Fruit fly (Drosophila melanogaster) Kc167 (cell line): ENCODE data around the gene CG31157.

Experiments used
- Myc ChIP-seq: fragments of >200 bp; optimal IDR thresholded peaks from 2 replicates; lab custom pipeline; 2017; ENCODE audit warnings: missing external identifiers
- Sin3A ChIP-seq: fragments of >200 bp; optimal IDR thresholded peaks from 2 replicates; lab custom pipeline; 2018; ENCODE audit warnings: missing external identifiers
- h ChIP-seq: fragments of >200 bp; optimal IDR thresholded peaks from 3 replicates; lab custom pipeline; 2018; ENCODE audit warnings: missing external identifiers
- insv ChIP-seq: fragments of >200 bp; optimal IDR thresholded peaks from 3 replicates; lab custom pipeline; 2018; ENCODE audit warnings: missing external identifiers
- psq ChIP-seq: fragments of >200 bp; optimal IDR thresholded peaks from 2 replicates; lab custom pipeline; 2017; ENCODE audit warnings: missing external identifiers
- ttk ChIP-seq: sonication (Bioruptor generic); optimal IDR thresholded peaks from 2 replicates; lab custom pipeline; 2017; ENCODE audit warnings: missing external identifiers

CG31157 gene

DNA sequence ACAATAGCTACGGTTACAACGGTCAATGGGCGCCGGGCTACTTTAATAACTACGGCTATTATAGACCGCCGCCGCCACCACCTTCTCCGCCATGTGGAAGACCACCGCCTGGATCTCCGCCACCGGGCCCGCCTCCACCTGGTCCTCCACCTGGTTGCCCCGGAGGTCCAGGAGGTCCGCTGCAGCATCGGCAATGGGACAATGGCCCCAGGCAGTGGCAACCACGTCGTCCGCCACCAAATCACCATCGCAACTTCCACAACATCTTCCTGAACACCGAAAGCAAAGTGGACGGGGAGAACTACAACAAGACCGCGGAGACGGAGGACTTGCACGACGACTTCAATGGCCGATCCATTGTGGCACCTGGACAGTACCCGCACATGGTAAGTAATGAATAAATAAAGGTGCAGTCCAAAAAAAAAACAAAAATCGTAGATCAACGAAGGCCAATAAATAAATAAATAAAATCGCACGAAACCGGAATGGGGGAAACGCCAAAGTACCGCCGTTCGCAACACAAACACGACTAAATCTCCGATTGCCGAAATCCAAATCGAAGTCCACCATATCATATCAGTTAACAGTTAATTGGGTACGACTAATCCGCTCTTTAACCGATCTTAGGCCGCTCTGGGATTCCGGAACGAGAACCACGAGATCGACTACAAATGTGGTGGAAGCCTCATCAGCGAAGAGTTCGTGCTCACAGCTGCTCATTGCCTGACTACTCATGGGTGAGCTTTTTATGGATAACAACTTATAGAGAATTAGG is 5.1 kb upstream of the CG31157 start, which contains the start of gene snk:
TSS of gene snk (minus strand) at position 513 of the 775 bp plus-strand sequence.
- TF ChIP-seq ttk (lab: Kevin White, UChicago) = no peak
- TF ChIP-seq Sin3A = no peak
- no peak for TF ChIP-seq psq (lab: Kevin White, UChicago)
- TF ChIP-seq Myc (lab: Kevin White, UChicago) = no peak
- TF ChIP-seq insv (lab: Kevin White, UChicago) = no peak
- TF ChIP-seq h (lab: Kevin White, UChicago) = no peak

dm6 chr3R:13043857-13044256 is 3.7 kb upstream of the CG31157 start, which contains the start of gene CG45122:
CG45122 (plus strand) TSS chr3R:13044157.
- TF ChIP-seq insv (lab: Kevin White, UChicago) (no peak), ttk (lab: Kevin White, UChicago) (no peak), Myc (lab: Kevin White, UChicago) (no peak), psq (lab: Kevin White, UChicago) (no peak), h (lab: Kevin White, UChicago) (no peak), Sin3A (no peak)

- TF ChIP-seq Myc (lab: Kevin White, UChicago) = no peak
- no peak for TF ChIP-seq ttk (lab: Kevin White, UChicago)
- TF ChIP-seq h (lab: Kevin White, UChicago) = no peak
- TF ChIP-seq insv (lab: Kevin White, UChicago) = no peak
- TF ChIP-seq psq (lab: Kevin White, UChicago) = no peak
- TF ChIP-seq Sin3A = no peak
Measured at dm6 chr3R:13044459-13044858, 3.1 kb upstream of the CG31157 start, which contains the start of gene Hsc70-2. Hsc70-2 (plus strand) TSS chr3R:13044759.

- TF ChIP-seq h (lab: Kevin White, UChicago) = no peak
Measured at dm6 chr3R:13051298-13051723, 3.8 kb downstream of the CG31157 start, which contains the start of gene CG7966. CG7966 (minus strand) TSS chr3R:13051453.

- TF ChIP-seq ttk (lab: Kevin White, UChicago) (no peak), psq (lab: Kevin White, UChicago) (no peak), insv (lab: Kevin White, UChicago) (no peak), Myc (lab: Kevin White, UChicago) (no peak), Sin3A (no peak), h (lab: Kevin White, UChicago) (no peak)
Measured at dm6 chr3R:13051942-13052693, 4.6 kb downstream of the CG31157 start, which contains the start of gene pic. pic (plus strand) TSS chr3R:13052245.

- TF ChIP-seq psq (lab: Kevin White, UChicago) = no peak
- no peak for TF ChIP-seq Myc (lab: Kevin White, UChicago)
- TF ChIP-seq h (lab: Kevin White, UChicago) = no peak
- TF ChIP-seq insv (lab: Kevin White, UChicago) = no peak
- no peak for TF ChIP-seq ttk (lab: Kevin White, UChicago)
- no peak for TF ChIP-seq Sin3A
Measured at dm6 chr3R:13056553-13056952, 9.0 kb downstream of the CG31157 start.

dm6 chr3R:13057121-13057805 is 9.7 kb downstream of the CG31157 start, which contains the start of gene sim:
sim (plus strand) TSS chr3R:13057755.
- TF ChIP-seq ttk (lab: Kevin White, UChicago) (no peak), Sin3A (no peak), insv (lab: Kevin White, UChicago) (no peak), Myc (lab: Kevin White, UChicago) (no peak), psq (lab: Kevin White, UChicago) (no peak), h (lab: Kevin White, UChicago) (no peak)

- no peak for TF ChIP-seq Myc (lab: Kevin White, UChicago)
- no peak for TF ChIP-seq ttk (lab: Kevin White, UChicago)
- no peak for TF ChIP-seq Sin3A
- TF ChIP-seq h (lab: Kevin White, UChicago) = no peak
- TF ChIP-seq insv (lab: Kevin White, UChicago) = no peak
- no peak for TF ChIP-seq psq (lab: Kevin White, UChicago)
Measured at dm6 chr3R:13063746-13064592, 16.4 kb downstream of the CG31157 start.

DNA sequence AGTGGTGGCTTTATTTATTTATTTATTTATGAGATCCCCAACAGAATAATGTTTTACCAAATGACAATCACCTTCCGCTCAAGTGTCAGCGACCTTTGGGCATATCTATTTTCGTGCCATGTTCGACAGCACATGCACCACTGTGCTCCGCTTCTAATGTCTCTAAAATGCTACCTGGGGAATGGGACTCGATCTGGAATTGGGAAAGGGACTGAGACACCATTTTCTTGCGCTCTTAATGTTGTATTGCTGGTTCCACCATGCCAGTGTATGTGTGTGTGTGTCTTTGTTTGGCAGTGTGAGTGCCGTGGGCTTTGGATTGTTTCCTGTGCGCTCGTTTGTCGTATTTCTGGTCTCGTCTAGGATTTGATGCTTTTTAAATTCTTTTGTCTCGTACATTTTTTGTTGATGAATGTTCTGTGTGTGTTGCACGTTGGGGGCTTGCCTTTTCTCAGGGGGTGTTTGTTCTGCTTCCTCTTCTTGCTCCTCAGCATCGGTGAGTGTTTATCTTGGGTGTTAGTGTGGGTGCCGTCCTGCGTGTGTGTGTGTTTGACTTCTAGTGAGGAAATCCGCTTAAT is 17.7 kb downstream of the CG31157 start:
- TF ChIP-seq Sin3A = no peak
- no peak for TF ChIP-seq insv (lab: Kevin White, UChicago)
- no peak for TF ChIP-seq ttk (lab: Kevin White, UChicago)
- TF ChIP-seq Myc (lab: Kevin White, UChicago) = no peak
- no peak for TF ChIP-seq psq (lab: Kevin White, UChicago)
- TF ChIP-seq h (lab: Kevin White, UChicago) = no peak

DNA sequence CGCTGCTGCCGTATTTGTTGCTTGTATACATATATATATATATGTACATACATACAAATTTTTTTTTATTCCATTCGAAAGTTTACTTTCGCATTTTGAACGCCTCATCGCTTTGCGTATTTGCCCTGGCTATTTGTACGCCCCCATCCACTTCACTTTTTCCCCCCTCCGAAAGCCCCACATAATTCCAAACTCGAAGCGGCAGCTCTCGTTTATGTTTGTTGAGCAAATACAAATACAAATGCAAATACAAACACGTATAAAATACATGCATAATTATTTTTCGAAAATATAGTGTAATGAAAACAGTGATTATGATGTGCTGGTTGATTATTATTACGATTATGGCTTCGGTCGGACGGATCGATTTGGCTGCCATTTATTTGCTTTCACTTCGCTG is 20.5 kb downstream of the CG31157 start:
- TF ChIP-seq ttk (lab: Kevin White, UChicago) (no peak), Myc (lab: Kevin White, UChicago) (no peak), insv (lab: Kevin White, UChicago) (no peak), Sin3A (no peak), h (lab: Kevin White, UChicago) (no peak), psq (lab: Kevin White, UChicago) (no peak)
